Fruit fly (Drosophila melanogaster) whole organism, prepupa: ENCODE measurements around the gene CG14185.

Experiments used
- CG11294 ChIP-seq: fragments of 200-800 bp; sonication (Bioruptor generic); IDR thresholded peaks from 2 replicates; pipeline ENCODE4 v1.3.6; 2022; ENCODE audit warnings: missing biosample characterization, missing genetic modification characterization
- CG6808 ChIP-seq: fragments of 200-800 bp; sonication (Bioruptor generic); optimal IDR thresholded peaks from 3 replicates; lab custom pipeline; 2017; ENCODE audit warnings: missing biosample characterization, missing genetic modification characterization, mild to moderate bottlenecking, moderate library complexity, missing genetic modification reagents
- Hr39 ChIP-seq: fragments of 200-800 bp; sonication (Bioruptor generic); optimal IDR thresholded peaks from 2 replicates; lab custom pipeline; 2016; ENCODE audit warnings: missing biosample characterization, missing genetic modification characterization
- Sox15 ChIP-seq: fragments of 200-800 bp; sonication (Bioruptor generic); optimal IDR thresholded peaks from 3 replicates; lab custom pipeline; 2016; ENCODE audit warnings: missing biosample characterization, missing genetic modification characterization
- salr ChIP-seq, 2 experiments: fragments of 200-800 bp; sonication (Bioruptor generic); optimal IDR thresholded peaks; 3 replicates each; lab custom pipeline; 2016 to 2018; ENCODE audit warnings: missing biosample characterization in 2 of 2, missing genetic modification characterization in 2 of 2, mild to moderate bottlenecking in 1 of 2
- spab ChIP-seq: fragments of 200-800 bp; sonication (Bioruptor generic); optimal IDR thresholded peaks from 2 replicates; lab custom pipeline; 2017; ENCODE audit warnings: missing biosample characterization, mild to moderate bottlenecking, missing genetic modification characterization, missing genetic modification reagents

- TF ChIP-seq Sox15 (GFP tag; lab: Kevin White, UChicago) (no peak), Hr39 (no peak), CG11294 (GFP tag; lab: Robert Waterston, UW) (no peak), CG6808 (no peak), salr (GFP tag; optimal IDR thresholded peaks at IDR 0.05; lab: Kevin White, UChicago) (no peak), spab (GFP tag; lab: Kevin White, UChicago) (no peak)
Measured at dm6 chr3L:20138327-20138726, 32.4 kb downstream of the CG14185 start.
